Fruit fly (Drosophila melanogaster): ENCODE data around the gene CG34057.

dm6 chr3L:907673-908323 is 10.6 kb downstream of the CG34057 start:
- no peak for TF ChIP-seq CG14711 (tag; optimal IDR thresholded peaks at IDR 0.05)
- TF ChIP-seq Crg-1 (GFP tag; optimal IDR thresholded peaks at IDR 0.05) = no peak
- TF ChIP-seq kay (GFP tag; ENCODE audit: borderline replicate concordance) = no peak
- no peak for TF ChIP-seq CG7045 (GFP tag; optimal IDR thresholded peaks at IDR 0.05)
- TF ChIP-seq bab1 (GFP tag; optimal IDR thresholded peaks at IDR 0.05) = no peak
- TF ChIP-seq Hr96 (GFP tag; optimal IDR thresholded peaks at IDR 0.05) = no peak
- no peak for TF ChIP-seq pad (GFP tag; optimal IDR thresholded peaks at IDR 0.05)
- TF ChIP-seq Mnt (GFP tag; optimal IDR thresholded peaks at IDR 0.05) = no peak
